Worm (Caenorhabditis elegans) whole organism, young adult: ENCODE measurements around the gene C45B2.6.
A peak's percentile ranks its signal among the peaks of the same experiment; 100 is the strongest.

Source experiments
- B0035.1 ChIP-seq: sonication (generic microtip); optimal IDR thresholded peaks from 2 replicates; lab custom pipeline; 2016; ENCODE audit warnings: missing genetic modification characterization, mild to moderate bottlenecking, missing compliant biosample characterization, missing genotype, missing genetic modification reagents
- B0261.1 ChIP-seq: sonication (generic microtip); optimal IDR thresholded peaks from 2 replicates; lab custom pipeline; 2016; ENCODE audit warnings: mild to moderate bottlenecking, missing genetic modification characterization, moderate library complexity, missing compliant biosample characterization
- F10E7.11 ChIP-seq: sonication (generic microtip); optimal IDR thresholded peaks from 2 replicates; lab custom pipeline; 2017; ENCODE audit warnings: mild to moderate bottlenecking, missing genetic modification characterization, moderate library complexity, missing compliant biosample characterization
- F33H1.4 ChIP-seq: fragments of 200-800 bp; sonication (Bioruptor generic); IDR thresholded peaks from 2 replicates; pipeline ENCODE4 v1.3.6; 2022; ENCODE audit warnings: missing genetic modification reagents, missing genetic modification characterization, missing compliant biosample characterization
- F37B4.10 ChIP-seq: fragments of 200-800 bp; sonication (Bioruptor generic); IDR thresholded peaks from 2 replicates; pipeline ENCODE4 v1.3.6; 2022; ENCODE audit warnings: missing genetic modification characterization, missing compliant biosample characterization
- F52B5.7 ChIP-seq: sonication (generic microtip); optimal IDR thresholded peaks from 2 replicates; lab custom pipeline; 2016; ENCODE audit warnings: mild to moderate bottlenecking, missing genetic modification characterization, missing compliant biosample characterization
- F55B11.4 ChIP-seq: sonication (generic microtip); optimal IDR thresholded peaks from 2 replicates; lab custom pipeline; 2016; ENCODE audit warnings: missing compliant biosample characterization, missing genetic modification characterization, borderline replicate concordance; ENCODE audit not compliant: insufficient read depth
- F57A8.1 ChIP-seq: fragments of 200-800 bp; sonication (Bioruptor generic); optimal IDR thresholded peaks from 2 replicates; lab custom pipeline; 2018; ENCODE audit warnings: mild to moderate bottlenecking, missing genetic modification characterization, moderate library complexity, missing compliant biosample characterization
- Y56A3A.18 ChIP-seq: fragments of 200-800 bp; sonication (Bioruptor generic); IDR thresholded peaks from 2 replicates; pipeline ENCODE4 v1.3.6; 2022; ENCODE audit warnings: missing genetic modification reagents, missing genetic modification characterization, missing compliant biosample characterization
- ama-1 ChIP-seq, 3 experiments: fragments of 150-350 bp in 1 of 3; sonication (generic microtip) in 2 of 3; optimal IDR thresholded peaks; 2 replicates each; lab custom pipeline; 2014 to 2018; ENCODE audit warnings: missing biosample characterization in 2 of 3, missing genetic modification characterization in 2 of 3, missing genetic modification reagents in 2 of 3
- aptf-3 ChIP-seq: fragments of 200-800 bp; sonication (Bioruptor generic); IDR thresholded peaks from 2 replicates; pipeline ENCODE4 v1.3.6; 2022; ENCODE audit warnings: missing genetic modification characterization, missing compliant biosample characterization
- atf-7 ChIP-seq: sonication (generic microtip); optimal IDR thresholded peaks from 2 replicates; lab custom pipeline; 2017; ENCODE audit warnings: mild to moderate bottlenecking, missing genetic modification characterization, missing compliant biosample characterization
- athp-1 ChIP-seq: sonication (generic microtip); optimal IDR thresholded peaks from 2 replicates; lab custom pipeline; 2017; ENCODE audit warnings: mild to moderate bottlenecking, missing genetic modification characterization, missing compliant biosample characterization
- attf-3 ChIP-seq: fragments of 200-800 bp; sonication (Bioruptor generic); conservative IDR thresholded peaks from 2 replicates; pipeline ENCODE4 v1.3.6; 2022; ENCODE audit warnings: missing genetic modification reagents, missing genetic modification characterization, missing compliant biosample characterization
- bed-1 ChIP-seq: fragments of 200-800 bp; sonication (Bioruptor generic); IDR thresholded peaks from 2 replicates; pipeline ENCODE4 v1.3.6; 2022; ENCODE audit warnings: missing genetic modification reagents, missing genetic modification characterization, missing compliant biosample characterization
- cebp-1 ChIP-seq, 2 experiments: fragments of 200-800 bp in 1 of 2; sonication (Bioruptor generic) in 1 of 2; sonication (generic microtip) in 1 of 2; IDR thresholded peaks in 1 of 2; optimal IDR thresholded peaks in 1 of 2; 2 replicates each; pipeline versions ENCODE4 v1.3.6 to Lab custom; 2017 to 2022; ENCODE audit warnings: missing compliant biosample characterization in 2 of 2, missing genetic modification characterization in 2 of 2, mild to moderate bottlenecking in 1 of 2, missing genetic modification reagents in 1 of 2, moderate library complexity in 1 of 2
- ceh-27 ChIP-seq: fragments of 200-800 bp; sonication (Bioruptor generic); optimal IDR thresholded peaks from 2 replicates; lab custom pipeline; 2018; ENCODE audit warnings: mild to moderate bottlenecking, missing genetic modification characterization, moderate library complexity, missing compliant biosample characterization
- ceh-79 ChIP-seq: sonication (generic microtip); optimal IDR thresholded peaks from 2 replicates; lab custom pipeline; 2017; ENCODE audit warnings: mild to moderate bottlenecking, missing genetic modification characterization, missing compliant biosample characterization
- die-1 ChIP-seq: sonication (generic microtip); optimal IDR thresholded peaks from 2 replicates; lab custom pipeline; 2016; ENCODE audit warnings: missing genotype, mild to moderate bottlenecking, missing genetic modification characterization, missing compliant biosample characterization
- dpl-1 ChIP-seq: fragments of 150-350 bp; optimal IDR thresholded peaks from 2 replicates; lab custom pipeline; 2014; ENCODE audit warnings: missing biosample characterization, missing genetic modification reagents, missing genetic modification characterization
- fkh-3 ChIP-seq: sonication (generic microtip); optimal IDR thresholded peaks from 2 replicates; lab custom pipeline; 2016; ENCODE audit warnings: mild to moderate bottlenecking, missing genetic modification characterization, missing compliant biosample characterization
- hlh-12 ChIP-seq: sonication (generic microtip); optimal IDR thresholded peaks from 2 replicates; lab custom pipeline; 2016; ENCODE audit warnings: missing genetic modification characterization, missing compliant biosample characterization
- hsf-1 ChIP-seq: fragments of 200-800 bp; sonication (Bioruptor generic); IDR thresholded peaks from 2 replicates; pipeline ENCODE4 v1.3.6; 2022; ENCODE audit warnings: missing genetic modification reagents, missing genetic modification characterization, missing compliant biosample characterization
- lag-1 ChIP-seq: fragments of 200-800 bp; sonication (Bioruptor generic); IDR thresholded peaks from 2 replicates; pipeline ENCODE4 v1.3.6; 2022; ENCODE audit warnings: missing genetic modification reagents, missing genetic modification characterization, missing compliant biosample characterization
- lsy-27 ChIP-seq: sonication (generic microtip); optimal IDR thresholded peaks from 2 replicates; lab custom pipeline; 2017; ENCODE audit warnings: missing genetic modification characterization, mild to moderate bottlenecking, missing compliant biosample characterization, antibody characterized with exemption, missing genotype, borderline replicate concordance; ENCODE audit not compliant: insufficient read depth
- madf-10 ChIP-seq: sonication (generic microtip); optimal IDR thresholded peaks from 2 replicates; lab custom pipeline; 2016; ENCODE audit warnings: mild to moderate bottlenecking, missing genetic modification characterization, missing compliant biosample characterization
- madf-3 ChIP-seq: fragments of 200-800 bp; sonication (Bioruptor generic); IDR thresholded peaks from 2 replicates; pipeline ENCODE4 v1.3.6; 2022; ENCODE audit warnings: missing genetic modification reagents, missing genetic modification characterization, missing compliant biosample characterization
- mel-28 ChIP-seq: sonication (generic microtip); optimal IDR thresholded peaks from 2 replicates; lab custom pipeline; 2016; ENCODE audit warnings: borderline replicate concordance, mild to moderate bottlenecking, missing genetic modification characterization, missing compliant biosample characterization
- mxl-1 ChIP-seq: sonication (generic microtip); optimal IDR thresholded peaks from 2 replicates; lab custom pipeline; 2016; ENCODE audit warnings: missing genetic modification characterization, missing compliant biosample characterization
- nfya-1 ChIP-seq: sonication (generic microtip); optimal IDR thresholded peaks from 2 replicates; lab custom pipeline; 2017; ENCODE audit warnings: antibody characterized with exemption, missing compliant biosample characterization, missing genetic modification characterization, borderline replicate concordance; ENCODE audit not compliant: insufficient read depth
- nfyb-1 ChIP-seq: fragments of 200-800 bp; sonication (Bioruptor generic); IDR thresholded peaks from 2 replicates; pipeline ENCODE4 v1.3.6; 2022; ENCODE audit warnings: missing genetic modification reagents, missing genetic modification characterization, missing compliant biosample characterization
- nhr-90 ChIP-seq: sonication (generic microtip); optimal IDR thresholded peaks from 2 replicates; lab custom pipeline; 2016; ENCODE audit warnings: missing genotype, mild to moderate bottlenecking, missing genetic modification characterization, missing compliant biosample characterization
- pbrm-1 ChIP-seq: fragments of 200-800 bp; sonication (Bioruptor generic); IDR thresholded peaks from 2 replicates; pipeline ENCODE4 v1.3.6; 2022; ENCODE audit warnings: missing genetic modification reagents, missing genetic modification characterization, missing compliant biosample characterization
- pha-4 ChIP-seq: fragments of 150-350 bp; sonication (generic microtip); optimal IDR thresholded peaks from 2 replicates; lab custom pipeline; 2014; ENCODE audit warnings: missing biosample characterization, missing genetic modification reagents, missing genetic modification characterization
- rcor-1 ChIP-seq: fragments of 200-800 bp; sonication (Bioruptor generic); IDR thresholded peaks from 2 replicates; pipeline ENCODE4 v1.3.6; 2022; ENCODE audit warnings: missing genetic modification reagents, missing genetic modification characterization, missing compliant biosample characterization
- rec-8 ChIP-seq, 2 experiments: sonication (generic microtip); optimal IDR thresholded peaks; 2 replicates each; lab custom pipeline; 2016; ENCODE audit warnings: mild to moderate bottlenecking in 2 of 2, missing genetic modification characterization in 2 of 2, missing genetic modification reagents in 2 of 2, missing genotype in 2 of 2, missing biosample characterization in 1 of 2, missing compliant biosample characterization in 1 of 2, moderate library complexity in 1 of 2
- sea-2 ChIP-seq: fragments of 200-800 bp; sonication (Bioruptor generic); IDR thresholded peaks from 2 replicates; pipeline ENCODE4 v1.3.6; 2022; ENCODE audit warnings: missing genetic modification characterization, missing compliant biosample characterization
- snpc-1.3 ChIP-seq: sonication (generic microtip); optimal IDR thresholded peaks from 2 replicates; lab custom pipeline; 2017; ENCODE audit warnings: missing genetic modification characterization, mild to moderate bottlenecking, missing compliant biosample characterization, antibody characterized with exemption, moderate library complexity, missing genotype, missing genetic modification reagents; ENCODE audit not compliant: insufficient read depth
- somi-1 ChIP-seq: fragments of 200-800 bp; sonication (Bioruptor generic); optimal IDR thresholded peaks from 2 replicates; lab custom pipeline; 2018; ENCODE audit warnings: mild to moderate bottlenecking, missing genetic modification characterization, missing compliant biosample characterization
- tbp1 ChIP-seq: fragments of 200-800 bp; sonication (Bioruptor generic); optimal IDR thresholded peaks from 2 replicates; lab custom pipeline; 2018; ENCODE audit warnings: mild to moderate bottlenecking, missing genetic modification characterization, missing compliant biosample characterization
- tbx-9 ChIP-seq: sonication (generic microtip); optimal IDR thresholded peaks from 2 replicates; lab custom pipeline; 2016; ENCODE audit warnings: borderline replicate concordance, missing genetic modification characterization, inconsistent platforms, missing compliant biosample characterization
- unc-62 ChIP-seq: fragments of 150-350 bp; optimal IDR thresholded peaks from 2 replicates; lab custom pipeline; 2014; ENCODE audit warnings: missing biosample characterization, missing genetic modification reagents, missing genetic modification characterization
- ztf-18 ChIP-seq: sonication (generic microtip); optimal IDR thresholded peaks from 2 replicates; lab custom pipeline; 2016; ENCODE audit warnings: missing genotype, mild to moderate bottlenecking, missing genetic modification characterization, missing compliant biosample characterization
- ztf-28 ChIP-seq: fragments of 200-800 bp; sonication (Bioruptor generic); IDR thresholded peaks from 2 replicates; pipeline ENCODE4 v1.3.6; 2022; ENCODE audit warnings: missing genetic modification reagents, missing genetic modification characterization, missing compliant biosample characterization

Gene C45B2.6

DNA sequence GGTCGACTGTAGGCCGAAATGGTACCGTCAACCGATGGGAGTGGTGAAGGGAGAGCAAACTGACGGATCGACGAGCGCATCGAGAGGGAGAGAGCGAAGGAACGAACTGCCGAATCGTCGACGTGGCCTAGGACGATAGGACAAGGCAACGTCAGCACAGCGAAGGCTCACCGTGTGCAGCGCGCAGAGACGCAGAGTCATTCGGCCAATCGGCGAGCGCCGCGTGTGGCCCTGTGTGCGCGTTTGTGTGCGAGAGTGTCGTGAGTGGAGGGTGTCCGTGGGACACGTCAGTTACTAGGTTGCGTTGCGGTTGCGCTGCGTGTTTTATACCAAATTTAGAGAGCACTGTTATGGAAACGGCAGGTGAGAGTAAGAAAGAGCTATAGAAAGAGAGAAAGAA, 39.3 kb downstream of the C45B2.6 start, which contains the start of gene hsp-3 (continued):
- TF ChIP-seq ama-1 (optimal IDR thresholded peaks at IDR 0.05; lab: Kevin White, UChicago) (no peak), ama-1 (GFP tag; optimal IDR thresholded peaks at IDR 0.05; lab: Kevin White, UChicago) (no peak), ztf-18 (peak; percentile 74), fkh-3 (tag; lab: Kevin White, UChicago) (peak; percentile 31), hlh-12 (tag; lab: Kevin White, UChicago) (no peak), bed-1 (GFP tag; lab: Robert Waterston, UW) (no peak), rec-8 (tag; optimal IDR thresholded peaks at IDR 0.05; lab: Kevin White, UChicago) (peak in 1 of 2 experiments; percentile 10), rcor-1 (GFP tag; lab: Robert Waterston, UW) (peak; percentile 86), F55B11.4 (tag; lab: Kevin White, UChicago) (no peak), pbrm-1 (GFP tag; lab: Robert Waterston, UW) (peak; percentile 98), nfya-1 (no peak), F33H1.4 (GFP tag; lab: Robert Waterston, UW) (peak; percentile 13; the same call in 1 of the 2 replicates), attf-3 (GFP tag; lab: Robert Waterston, UW) (0 out of 2 replicates have a peak, but pooled peaks have one; percentile 15), F10E7.11 (tag; lab: Kevin White, UChicago) (no peak), dpl-1 (GFP tag; lab: Kevin White, UChicago) (no peak), sea-2 (GFP tag; lab: Robert Waterston, UW) (peak; percentile 84; the same call in 1 of the 2 replicates), mel-28 (tag; lab: Kevin White, UChicago) (peak; percentile 5), somi-1 (peak; percentile 85), tbx-9 (tag; lab: Kevin White, UChicago) (no peak), Y56A3A.18 (peak; percentile 80), die-1 (tag; lab: Kevin White, UChicago) (peak; percentile 65), mxl-1 (tag; lab: Kevin White, UChicago) (no peak), F37B4.10 (GFP tag; lab: Robert Waterston, UW) (peak; percentile 93; the same call in 1 of the 2 replicates), B0261.1 (tag; lab: Kevin White, UChicago) (peak; percentile 33), aptf-3 (0 out of 2 replicates have a peak, but pooled peaks have one; percentile 59), B0035.1 (tag; lab: Kevin White, UChicago) (peak; percentile 78), F57A8.1 (GFP tag; lab: Kevin White, UChicago) (no peak), lsy-27 (no peak), snpc-1.3 (tag; lab: Kevin White, UChicago) (no peak), unc-62 (peak; percentile 86), lag-1 (no peak), ceh-27 (GFP tag; lab: Kevin White, UChicago) (peak; percentile 98), hsf-1 (no peak), ceh-79 (peak; percentile 5), nhr-90 (tag; lab: Kevin White, UChicago) (peak; percentile 97), nfyb-1 (GFP tag; lab: Robert Waterston, UW) (peak; percentile 100), athp-1 (tag; lab: Kevin White, UChicago) (peak; percentile 76), madf-3 (GFP tag; lab: Robert Waterston, UW) (peak; percentile 97), madf-10 (tag; lab: Kevin White, UChicago) (peak; percentile 93), tbp1 (GFP tag; lab: Kevin White, UChicago) (peak; percentile 73), cebp-1 (GFP tag; IDR thresholded peaks at IDR 0.05; lab: Robert Waterston, UW) (peak; percentile 84), cebp-1 (tag; optimal IDR thresholded peaks at IDR 0.05; lab: Kevin White, UChicago) (peak; percentile 93), ztf-28 (GFP tag; lab: Robert Waterston, UW) (0 out of 2 replicates have a peak, but pooled peaks have one; percentile 62), pha-4 (peak; percentile 78), atf-7 (tag; lab: Kevin White, UChicago) (peak; percentile 96), F52B5.7 (tag; lab: Kevin White, UChicago) (peak; percentile 76)
